Fruit fly (Drosophila melanogaster): ENCODE results near the gene Brd7-9.

DNA sequence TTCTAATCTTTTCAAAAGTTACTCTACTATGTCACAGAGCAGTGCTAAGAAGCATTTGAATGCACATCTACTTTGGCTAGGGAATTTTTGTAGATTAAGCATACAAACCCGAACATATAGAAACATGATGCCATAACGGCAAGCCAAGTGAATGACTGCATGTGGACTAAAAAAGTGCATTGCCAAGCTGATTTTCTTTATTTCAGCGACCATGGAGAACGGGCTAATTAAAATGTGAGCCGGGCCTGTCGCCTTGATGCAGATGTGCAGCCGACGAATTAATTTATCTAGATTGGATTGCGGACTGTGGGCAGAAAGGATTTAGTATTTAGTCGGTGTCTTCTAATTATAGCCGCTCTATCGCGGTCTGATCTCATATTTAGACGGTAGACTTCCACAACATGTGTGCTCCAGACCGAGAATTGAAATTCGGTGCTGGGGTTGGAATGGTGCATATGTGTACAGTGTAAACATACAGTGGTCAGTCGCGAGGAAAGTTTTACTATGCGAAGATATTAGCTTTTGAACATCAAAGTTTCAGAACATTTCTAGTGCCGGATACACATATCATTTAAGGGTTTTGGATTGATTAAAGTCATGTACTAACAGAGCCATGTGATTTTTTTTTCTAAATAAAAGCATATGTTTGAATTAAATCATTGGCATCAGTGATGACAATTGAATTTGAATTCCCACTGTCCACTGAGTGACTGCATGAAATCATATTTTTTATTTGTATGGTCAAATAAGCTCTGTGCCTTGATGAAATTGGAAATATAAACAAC lies 30.1 kb downstream of the Brd7-9 start:
- TF ChIP-seq CTCF (optimal IDR thresholded peaks at IDR 0.05) (no peak), CG8478 (optimal IDR thresholded peaks at IDR 0.05) (no peak)
